Fruit fly (Drosophila melanogaster) S2 (cell line): Measurements from ENCODE around the gene CG13813.

Source experiments
- CG8478 ChIP-seq: fragments of >200 bp; optimal IDR thresholded peaks from 2 replicates; lab custom pipeline; 2018
- CTCF ChIP-seq, 2 experiments: fragments of >200 bp; optimal IDR thresholded peaks; 2 replicates each; lab custom pipeline; 2018

DNA sequence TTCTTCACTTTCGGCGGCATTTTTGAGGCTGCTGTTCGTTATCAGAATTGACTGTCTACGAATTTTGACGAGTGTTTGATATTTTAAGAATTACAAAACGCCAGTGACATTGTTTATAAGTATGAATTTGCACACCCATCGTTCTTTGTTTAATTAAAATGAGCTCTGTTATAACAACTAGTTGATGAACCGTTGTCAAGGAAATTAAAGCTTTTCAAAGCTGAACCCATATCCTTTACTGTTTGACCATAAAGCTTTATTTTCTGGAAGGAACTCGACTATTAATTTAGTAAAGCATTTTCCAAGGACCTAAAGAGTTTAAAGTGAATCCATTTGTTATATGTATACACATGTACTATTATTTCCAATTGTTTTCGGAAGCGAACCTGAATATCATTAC is 43.8 kb downstream of the CG13813 start, which contains the start of gene CG17122:
- TF ChIP-seq CG8478 (lab: Kevin White, UChicago) (no peak), CTCF (optimal IDR thresholded peaks at IDR 0.05; lab: Kevin White, UChicago) (no peak)
